Fruit fly (Drosophila melanogaster): ENCODE data around the gene CG31677.

CG31677 gene

dm6 chr2L:20604096-20604495, at the start of gene CG31677:
Gene CG31677 (minus strand): TSS chr2L:20604196.
- no peak for TF ChIP-seq Dfd (GFP tag; optimal IDR thresholded peaks at IDR 0.05)
- TF ChIP-seq fru (GFP tag; optimal IDR thresholded peaks at IDR 0.05) = no peak
- no peak for TF ChIP-seq Hr83 (GFP tag; optimal IDR thresholded peaks at IDR 0.05; ENCODE audit: poor library complexity, severe bottlenecking)
- TF ChIP-seq Myc (optimal IDR thresholded peaks at IDR 0.05) = no peak
- no peak for TF ChIP-seq h (GFP tag; optimal IDR thresholded peaks at IDR 0.05)
- no peak for TF ChIP-seq ey (GFP tag; optimal IDR thresholded peaks at IDR 0.05)
- TF ChIP-seq sv (GFP tag; optimal IDR thresholded peaks at IDR 0.05) = no peak
- no peak for TF ChIP-seq dl (GFP tag; optimal IDR thresholded peaks at IDR 0.05; ENCODE audit: insufficient read depth in 1 of 2, partially characterized antibody in 2 of 2)
- no peak for TF ChIP-seq usp (GFP tag; optimal IDR thresholded peaks at IDR 0.05)
- TF ChIP-seq pan (optimal IDR thresholded peaks at IDR 0.05) = no peak
- TF ChIP-seq lola (GFP tag; optimal IDR thresholded peaks at IDR 0.05) = no peak
- TF ChIP-seq br (GFP tag; optimal IDR thresholded peaks at IDR 0.05) = no peak
- TF ChIP-seq Jra (GFP tag; optimal IDR thresholded peaks at IDR 0.05) = no peak

dm6 chr2L:20649891-20650290, 45.9 kb upstream of the CG31677 start, which contains the start of gene CG2611:
Gene CG2611 (plus strand): TSS chr2L:20650189.
- TF ChIP-seq GATAd (GFP tag; optimal IDR thresholded peaks at IDR 0.05) (no peak), h (GFP tag; optimal IDR thresholded peaks at IDR 0.05) (peak; percentile 63), CrebA (GFP tag; optimal IDR thresholded peaks at IDR 0.05; ENCODE audit: borderline replicate concordance) (no peak), Abd-B (GFP tag; optimal IDR thresholded peaks at IDR 0.05) (no peak), brk (GFP tag; optimal IDR thresholded peaks at IDR 0.05) (no peak), lola (GFP tag; optimal IDR thresholded peaks at IDR 0.05) (no peak), tai (GFP tag; optimal IDR thresholded peaks at IDR 0.05) (no peak), dsf (GFP tag; optimal IDR thresholded peaks at IDR 0.05; ENCODE audit: borderline replicate concordance) (no peak), Jra (GFP tag; optimal IDR thresholded peaks at IDR 0.05) (peak; percentile 15), Hnf4 (GFP tag; optimal IDR thresholded peaks at IDR 0.05) (no peak), Hr78 (GFP tag; optimal IDR thresholded peaks at IDR 0.05) (no peak), N (GFP tag; optimal IDR thresholded peaks at IDR 0.05) (no peak), sage (GFP tag; optimal IDR thresholded peaks at IDR 0.05) (no peak), Hr83 (GFP tag; optimal IDR thresholded peaks at IDR 0.05; ENCODE audit: poor library complexity, severe bottlenecking) (peak; percentile 79), ey (GFP tag; optimal IDR thresholded peaks at IDR 0.05) (peak; percentile 39), jim (GFP tag; optimal IDR thresholded peaks at IDR 0.05) (no peak), Vsx2 (GFP tag; optimal IDR thresholded peaks at IDR 0.05; ENCODE audit: partially characterized antibody) (no peak), Sp1 (GFP tag; optimal IDR thresholded peaks at IDR 0.05) (no peak), woc (GFP tag; optimal IDR thresholded peaks at IDR 0.05) (peak; percentile 77), OdsH (GFP tag; optimal IDR thresholded peaks at IDR 0.05) (peak; percentile 60), CG32264 (GFP tag; optimal IDR thresholded peaks at IDR 0.05) (no peak), dl (GFP tag; optimal IDR thresholded peaks at IDR 0.05; ENCODE audit: insufficient read depth in 1 of 2, partially characterized antibody in 2 of 2) (no peak), sv (GFP tag; optimal IDR thresholded peaks at IDR 0.05) (no peak), CG9705 (GFP tag; optimal IDR thresholded peaks at IDR 0.05) (peak; percentile 32), dmrt93B (GFP tag; optimal IDR thresholded peaks at IDR 0.05) (no peak), br (GFP tag; optimal IDR thresholded peaks at IDR 0.05) (no peak), Rel (GFP tag; optimal IDR thresholded peaks at IDR 0.05) (no peak), Rel (tag; optimal IDR thresholded peaks at IDR 0.05) (no peak), Dfd (GFP tag; optimal IDR thresholded peaks at IDR 0.05) (no peak), Mio (GFP tag; optimal IDR thresholded peaks at IDR 0.05) (no peak), Myc (optimal IDR thresholded peaks at IDR 0.05) (no peak), pan (optimal IDR thresholded peaks at IDR 0.05) (no peak), HLH106 (tag; optimal IDR thresholded peaks at IDR 0.05) (peak; percentile 55), Dif (GFP tag; optimal IDR thresholded peaks at IDR 0.05; ENCODE audit: partially characterized antibody) (no peak), usp (GFP tag; optimal IDR thresholded peaks at IDR 0.05) (no peak), fru (GFP tag; optimal IDR thresholded peaks at IDR 0.05) (no peak), foxo (GFP tag; optimal IDR thresholded peaks at IDR 0.05) (peak in 1 of 2 experiments; percentile 60), psq (GFP tag; optimal IDR thresholded peaks at IDR 0.05) (no peak), rgr (GFP tag; optimal IDR thresholded peaks at IDR 0.05) (peak; percentile 70)

Measured in whole organism, wandering third instar larva.